Fruit fly (Drosophila melanogaster) whole organism, adult: Measurements from ENCODE around the gene CG5181.
A peak's percentile ranks its signal among the peaks of the same experiment; 100 is the strongest.

Experiments used
- CG11617 ChIP-seq: fragments of 200-800 bp; sonication (Bioruptor generic); optimal IDR thresholded peaks from 2 replicates; lab custom pipeline; 2017; ENCODE audit warnings: mild to moderate bottlenecking, missing biosample characterization, missing genetic modification reagents, missing genetic modification characterization
- CG12768 ChIP-seq: fragments of 200-800 bp; sonication (Bioruptor generic); optimal IDR thresholded peaks from 2 replicates; lab custom pipeline; 2017; ENCODE audit warnings: missing biosample characterization, missing genetic modification characterization, mild to moderate bottlenecking, moderate library complexity, missing genetic modification reagents
- CG14711 ChIP-seq: fragments of 200-800 bp; sonication (Bioruptor generic); optimal IDR thresholded peaks from 2 replicates; lab custom pipeline; 2018; ENCODE audit warnings: missing biosample characterization, mild to moderate bottlenecking, missing genetic modification characterization, moderate library complexity
- CG1620 ChIP-seq: fragments of 200-800 bp; sonication (Bioruptor generic); optimal IDR thresholded peaks from 2 replicates; lab custom pipeline; 2016; ENCODE audit warnings: missing biosample characterization, missing genetic modification characterization
- CG33017 ChIP-seq: fragments of 200-800 bp; sonication (Bioruptor generic); optimal IDR thresholded peaks from 2 replicates; lab custom pipeline; 2018; ENCODE audit warnings: missing biosample characterization, mild to moderate bottlenecking, missing genetic modification characterization, moderate library complexity
- CG5204 ChIP-seq: fragments of 200-800 bp; sonication (Bioruptor generic); optimal IDR thresholded peaks from 2 replicates; lab custom pipeline; 2016; ENCODE audit warnings: missing biosample characterization, missing genetic modification characterization
- CG7045 ChIP-seq: fragments of 200-800 bp; sonication (Bioruptor generic); optimal IDR thresholded peaks from 2 replicates; lab custom pipeline; 2017; ENCODE audit warnings: missing biosample characterization, mild to moderate bottlenecking, missing genetic modification characterization
- CG7101 ChIP-seq: fragments of 200-800 bp; sonication (Bioruptor generic); optimal IDR thresholded peaks from 2 replicates; lab custom pipeline; 2018; ENCODE audit warnings: missing biosample characterization, mild to moderate bottlenecking, missing genetic modification characterization, moderate library complexity
- Clk ChIP-seq: fragments of 200-800 bp; sonication (Bioruptor generic); optimal IDR thresholded peaks from 2 replicates; lab custom pipeline; 2017; ENCODE audit warnings: missing biosample characterization, missing genetic modification characterization
- Crg-1 ChIP-seq: fragments of 200-800 bp; sonication (Bioruptor generic); optimal IDR thresholded peaks from 2 replicates; lab custom pipeline; 2016; ENCODE audit warnings: missing biosample characterization, missing genetic modification characterization
- Hr96 ChIP-seq: fragments of 200-800 bp; sonication (Bioruptor generic); optimal IDR thresholded peaks from 2 replicates; lab custom pipeline; 2016; ENCODE audit warnings: missing biosample characterization, missing genetic modification characterization
- Mnt ChIP-seq: fragments of 200-800 bp; sonication (Bioruptor generic); optimal IDR thresholded peaks from 2 replicates; lab custom pipeline; 2016; ENCODE audit warnings: missing biosample characterization, mild to moderate bottlenecking, missing genetic modification characterization
- bab1 ChIP-seq: fragments of 200-800 bp; sonication (Bioruptor generic); optimal IDR thresholded peaks from 3 replicates; lab custom pipeline; 2019; ENCODE audit warnings: missing biosample characterization, mild to moderate bottlenecking, missing genetic modification characterization, moderate library complexity
- cic ChIP-seq: fragments of 200-800 bp; sonication (Bioruptor generic); optimal IDR thresholded peaks from 2 replicates; lab custom pipeline; 2017; ENCODE audit warnings: missing biosample characterization, mild to moderate bottlenecking, missing genetic modification characterization, moderate library complexity
- cnc ChIP-seq, 2 experiments: fragments of >200 bp; optimal IDR thresholded peaks; 2 replicates each; lab custom pipeline; 2017
- kay ChIP-seq: fragments of 200-800 bp; sonication (Bioruptor generic); peaks from one replicate; lab custom pipeline; 2016; ENCODE audit warnings: missing biosample characterization, missing genetic modification characterization, borderline replicate concordance
- ovo ChIP-seq: fragments of 200-800 bp; sonication (Bioruptor generic); optimal IDR thresholded peaks from 2 replicates; lab custom pipeline; 2016; ENCODE audit warnings: missing biosample characterization, missing genetic modification characterization
- pad ChIP-seq: fragments of 200-800 bp; sonication (Bioruptor generic); optimal IDR thresholded peaks from 3 replicates; lab custom pipeline; 2017; ENCODE audit warnings: missing biosample characterization, missing genetic modification characterization, mild to moderate bottlenecking, moderate library complexity, missing genetic modification reagents
- tj ChIP-seq: fragments of 200-800 bp; sonication (Bioruptor generic); optimal IDR thresholded peaks from 3 replicates; lab custom pipeline; 2017; ENCODE audit warnings: missing biosample characterization, mild to moderate bottlenecking, missing genetic modification characterization, moderate library complexity
- toe ChIP-seq: fragments of 200-800 bp; sonication (Bioruptor generic); optimal IDR thresholded peaks from 2 replicates; lab custom pipeline; 2016; ENCODE audit warnings: missing biosample characterization, missing genetic modification characterization

The CG5181 gene

DNA sequence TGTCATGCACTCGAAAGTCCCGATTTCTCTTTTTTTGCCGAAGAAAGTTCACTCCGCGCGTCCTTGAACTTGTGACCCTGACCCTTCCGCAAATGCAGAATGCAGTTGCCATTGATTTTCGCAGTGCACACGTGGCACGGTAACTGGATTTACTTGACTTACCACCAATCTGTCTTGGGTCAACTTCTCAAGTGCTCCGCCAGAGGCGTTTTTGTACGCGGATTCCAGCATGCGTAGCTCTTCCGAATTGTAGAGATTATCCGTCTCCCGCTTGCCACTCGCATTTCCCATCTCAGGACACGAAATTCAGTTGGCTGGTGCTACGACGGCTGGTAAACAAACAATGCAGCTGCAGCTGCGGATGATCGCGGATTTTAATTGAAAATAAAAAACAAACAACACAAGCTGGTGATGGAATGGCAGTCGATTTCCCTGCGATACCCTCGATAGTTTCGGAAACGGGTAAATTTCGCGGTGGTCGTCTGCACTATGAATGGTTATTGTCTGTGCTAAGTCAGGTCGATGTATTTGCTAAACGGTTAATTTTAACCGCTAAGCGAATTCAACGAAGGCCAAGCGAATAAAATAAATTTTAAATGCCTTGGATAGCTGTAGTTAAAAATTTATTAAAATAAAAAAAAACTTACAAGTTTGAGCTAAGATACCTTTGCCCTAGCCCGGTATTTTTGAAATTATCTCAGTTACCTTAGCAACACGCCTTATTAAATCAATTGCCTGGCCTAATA is 21.6 kb downstream of the CG5181 start, which contains the start of the genes CG5149 and gudu:
Gene CG5149 (minus strand): TSS at position 441 of the 746 bp plus-strand sequence.
Gene gudu (plus strand): TSS at position 696 of the 746 bp plus-strand sequence.
- TF ChIP-seq Hr96 (no peak), CG14711 (tag; lab: Kevin White, UChicago) (peak; percentile 11), pad (GFP tag; lab: Kevin White, UChicago) (no peak), bab1 (peak; percentile 54)

DNA sequence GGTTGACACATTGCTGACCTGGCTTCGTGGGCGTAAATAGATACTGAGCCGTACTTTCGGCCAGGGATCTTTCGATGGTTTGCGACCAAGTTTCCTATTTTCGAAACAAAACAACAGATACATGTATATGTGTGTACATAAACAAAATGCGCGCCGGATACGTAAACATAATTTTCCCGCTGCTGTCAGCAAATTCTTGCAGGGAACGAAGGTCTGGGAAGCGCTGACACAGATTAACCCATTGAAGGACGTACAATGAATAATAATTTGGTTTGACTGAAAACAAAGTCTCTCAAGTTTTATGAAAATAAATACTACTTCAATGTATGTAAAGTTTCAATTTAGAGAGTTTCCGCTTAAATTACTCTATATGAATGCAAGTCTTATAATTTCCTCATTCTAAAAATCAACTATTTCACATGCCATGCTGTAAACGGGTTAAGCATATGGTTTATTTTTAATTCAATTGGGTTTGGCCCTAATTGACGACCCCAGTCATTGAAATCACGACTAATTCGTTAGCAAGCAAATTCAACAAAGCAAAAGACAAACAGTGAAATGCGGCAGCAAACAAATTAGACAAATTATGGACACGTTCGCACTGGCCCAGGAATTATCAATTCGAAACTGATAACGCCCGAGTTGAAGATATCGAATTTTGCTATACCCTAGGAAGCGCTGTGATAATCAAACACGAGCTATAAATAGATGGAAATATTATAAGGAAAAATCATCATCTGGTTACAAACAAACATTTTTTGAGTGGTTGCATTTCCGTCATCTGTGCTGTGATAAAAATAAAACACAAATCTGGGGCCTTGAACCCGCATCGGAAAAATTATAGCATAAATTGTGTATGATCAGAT is 22.8 kb downstream of the CG5181 start:
- TF ChIP-seq CG5204 (GFP tag; lab: Kevin White, UChicago) (no peak), cnc (optimal IDR thresholded peaks at IDR 0.05; lab: Kevin White, UChicago) (no peak), kay (GFP tag; lab: Kevin White, UChicago) (no peak), pad (GFP tag; lab: Kevin White, UChicago) (no peak), Clk (no peak), ovo (GFP tag; lab: Kevin White, UChicago) (no peak), Crg-1 (GFP tag; lab: Kevin White, UChicago) (no peak), Hr96 (no peak), Mnt (GFP tag; lab: Kevin White, UChicago) (no peak), CG1620 (GFP tag; lab: Kevin White, UChicago) (no peak), CG7045 (GFP tag; lab: Kevin White, UChicago) (no peak), CG12768 (GFP tag; lab: Kevin White, UChicago) (no peak), tj (GFP tag; lab: Kevin White, UChicago) (peak; percentile 99), CG7101 (tag; lab: Kevin White, UChicago) (no peak), toe (GFP tag; lab: Kevin White, UChicago) (no peak), CG14711 (tag; lab: Kevin White, UChicago) (peak; percentile 33), bab1 (peak; percentile 16), cic (no peak)

DNA sequence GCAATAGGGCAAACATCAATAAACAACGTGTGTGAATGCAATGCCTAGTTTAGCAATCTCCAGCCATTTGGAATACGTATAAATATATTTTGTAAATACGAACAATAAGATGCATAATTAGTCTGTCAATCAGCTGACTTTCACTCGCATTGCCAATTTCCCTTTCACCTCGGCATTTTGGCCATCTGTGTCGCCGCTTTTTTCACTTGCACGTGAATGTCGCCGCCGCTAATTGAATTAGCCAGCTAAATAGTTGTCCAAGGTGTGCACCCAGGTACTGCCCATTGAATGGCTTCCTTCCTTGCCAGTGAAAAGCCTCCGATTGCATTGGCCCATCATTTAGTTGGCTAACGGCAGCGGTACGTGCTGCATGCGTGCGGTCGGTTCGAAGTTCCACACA is 32.2 kb downstream of the CG5181 start, which contains the start of gene ninaC:
Gene ninaC (plus strand): TSS at position 301 of the 400 bp plus-strand sequence.
- TF ChIP-seq CG7045 (GFP tag; lab: Kevin White, UChicago), result no peak
- no peak for TF ChIP-seq CG33017 (tag; lab: Kevin White, UChicago)
- TF ChIP-seq Mnt (GFP tag; lab: Kevin White, UChicago), result no peak
- no peak for TF ChIP-seq toe (GFP tag; lab: Kevin White, UChicago)
- TF ChIP-seq CG11617 (GFP tag; lab: Kevin White, UChicago), result no peak
- no peak for TF ChIP-seq Hr96
- TF ChIP-seq Crg-1 (GFP tag; lab: Kevin White, UChicago), result no peak
- no peak for TF ChIP-seq CG5204 (GFP tag; lab: Kevin White, UChicago)
- no peak for TF ChIP-seq CG7101 (tag; lab: Kevin White, UChicago)
- TF ChIP-seq Clk, result no peak
- TF ChIP-seq pad (GFP tag; lab: Kevin White, UChicago), result no peak
- TF ChIP-seq ovo (GFP tag; lab: Kevin White, UChicago), result no peak
- TF ChIP-seq cic, result no peak
- no peak for TF ChIP-seq tj (GFP tag; lab: Kevin White, UChicago)
- TF ChIP-seq bab1, result no peak

DNA sequence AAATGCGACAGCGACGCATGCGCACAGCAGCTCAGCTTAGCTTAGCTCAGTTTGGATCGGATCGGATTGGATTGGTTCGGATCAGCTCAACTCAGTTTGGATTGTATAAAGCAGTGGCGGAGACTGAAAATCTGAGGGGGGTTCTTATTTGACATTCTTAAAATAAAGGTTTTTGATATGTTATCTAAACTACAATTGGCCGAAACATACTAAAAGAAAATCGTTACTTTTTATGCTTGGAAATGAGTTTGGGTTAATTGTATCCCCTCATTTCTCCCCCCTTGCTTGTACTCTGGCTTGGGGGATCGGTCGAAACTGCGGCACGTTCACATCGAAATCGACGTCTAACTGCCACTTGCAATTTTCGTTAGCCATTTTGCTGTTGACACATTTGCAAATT is 33.5 kb downstream of the CG5181 start:
- TF ChIP-seq kay (GFP tag; lab: Kevin White, UChicago) (no peak), CG7101 (tag; lab: Kevin White, UChicago) (no peak), bab1 (no peak), Mnt (GFP tag; lab: Kevin White, UChicago) (no peak), Clk (no peak), pad (GFP tag; lab: Kevin White, UChicago) (no peak), cic (no peak)

DNA sequence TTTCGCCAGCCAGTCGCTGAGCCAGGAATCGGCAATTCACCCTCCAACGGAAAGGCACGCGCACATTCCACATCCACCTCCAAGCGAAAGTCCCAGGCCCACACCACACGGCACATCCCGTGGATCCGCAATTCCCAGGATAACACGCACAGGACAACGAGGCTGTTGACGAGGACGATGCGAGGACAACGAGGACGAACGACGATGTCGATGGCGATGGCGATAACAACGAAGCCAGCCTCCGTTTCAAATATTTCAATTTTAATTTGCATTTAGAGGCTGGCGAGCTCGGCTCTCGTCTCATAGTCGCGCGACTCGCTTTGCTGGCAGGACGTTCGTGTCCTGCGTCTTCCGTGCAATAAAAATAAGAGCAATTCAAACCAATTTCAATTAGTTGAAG is 46.5 kb downstream of the CG5181 start, which contains the start of gene Wnt10:
Gene Wnt10 (plus strand): TSS at position 301 of the 400 bp plus-strand sequence.
- no peak for TF ChIP-seq Clk
- no peak for TF ChIP-seq kay (GFP tag; lab: Kevin White, UChicago)
- TF ChIP-seq ovo (GFP tag; lab: Kevin White, UChicago), result no peak
- no peak for TF ChIP-seq bab1
- no peak for TF ChIP-seq CG7101 (tag; lab: Kevin White, UChicago)
- TF ChIP-seq CG12768 (GFP tag; lab: Kevin White, UChicago), result no peak

DNA sequence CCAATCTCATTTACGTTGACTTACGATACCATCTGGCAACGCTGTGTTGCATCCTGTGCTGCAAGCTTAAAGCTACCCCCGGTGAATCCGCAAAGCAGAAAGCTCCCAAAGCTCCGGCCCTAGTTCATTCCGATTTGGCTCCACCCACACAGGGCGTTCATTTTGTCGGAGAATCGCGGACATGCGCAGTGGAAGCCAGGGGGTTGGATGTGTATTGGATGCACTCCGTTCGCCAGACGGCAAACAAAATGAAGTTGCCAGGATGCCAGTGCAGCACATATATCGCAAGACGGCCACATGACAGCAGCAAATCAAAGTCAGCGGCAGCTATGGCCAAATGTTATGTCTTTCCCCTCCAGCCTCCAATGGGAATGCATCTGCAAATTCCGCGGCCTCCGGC is 50.8 kb downstream of the CG5181 start:
- TF ChIP-seq Mnt (GFP tag; lab: Kevin White, UChicago), result no peak
- no peak for TF ChIP-seq CG33017 (tag; lab: Kevin White, UChicago)
- TF ChIP-seq cic, result no peak
- TF ChIP-seq CG1620 (GFP tag; lab: Kevin White, UChicago), result no peak
- no peak for TF ChIP-seq tj (GFP tag; lab: Kevin White, UChicago)
- TF ChIP-seq toe (GFP tag; lab: Kevin White, UChicago), result no peak
- no peak for TF ChIP-seq bab1
- TF ChIP-seq Clk, result no peak
- TF ChIP-seq kay (GFP tag; lab: Kevin White, UChicago), result no peak
- no peak for TF ChIP-seq CG12768 (GFP tag; lab: Kevin White, UChicago)
- TF ChIP-seq CG11617 (GFP tag; lab: Kevin White, UChicago), result no peak
- TF ChIP-seq CG7045 (GFP tag; lab: Kevin White, UChicago), result no peak
- no peak for TF ChIP-seq CG14711 (tag; lab: Kevin White, UChicago)
